Worm (Caenorhabditis elegans): ENCODE results near the gene Y45F3A.9.

Y45F3A.9 gene

ce11 chrIII:10632590-10633402 is 37.8 kb upstream of the Y45F3A.9 start, which contains the start of gene Y39A1A.10:
Gene Y39A1A.10 (plus strand): TSS chrIII:10632728.
- TF ChIP-seq Y53G8AR.9 (GFP tag; conservative IDR thresholded peaks at IDR 0.05) (no peak), tbx-9 (tag; optimal IDR thresholded peaks at IDR 0.05; ENCODE audit: borderline replicate concordance) (no peak), attf-5 (GFP tag; optimal IDR thresholded peaks at IDR 0.05) (no peak), gei-17 (GFP tag; optimal IDR thresholded peaks at IDR 0.05) (no peak), pha-4 (tag; optimal IDR thresholded peaks at IDR 0.05) (no peak), ets-4 (GFP tag; optimal IDR thresholded peaks at IDR 0.05) (no peak), F57A8.1 (GFP tag; optimal IDR thresholded peaks at IDR 0.05) (no peak), nfyb-1 (GFP tag; IDR thresholded peaks at IDR 0.05) (0 out of 2 replicates have a peak, but pooled peaks have one; percentile 54), lsy-27 (tag; optimal IDR thresholded peaks at IDR 0.05; ENCODE audit: borderline replicate concordance, insufficient read depth) (no peak), madf-8 (GFP tag; conservative IDR thresholded peaks at IDR 0.05) (no peak), egl-18 (GFP tag; IDR thresholded peaks at IDR 0.05) (no peak), ceh-91 (GFP tag; IDR thresholded peaks at IDR 0.05) (no peak), B0019.2 (GFP tag; conservative IDR thresholded peaks at IDR 0.05) (no peak), F23B12.7 (tag; optimal IDR thresholded peaks at IDR 0.05; ENCODE audit: insufficient read depth) (no peak), rcor-1 (GFP tag; IDR thresholded peaks at IDR 0.05) (no peak), rec-8 (tag; optimal IDR thresholded peaks at IDR 0.05) (no peak), ceh-40 (GFP tag; IDR thresholded peaks at IDR 0.05) (no peak), B0261.1 (tag; optimal IDR thresholded peaks at IDR 0.05) (no peak), let-607 (tag; optimal IDR thresholded peaks at IDR 0.05) (no peak), hlh-26 (GFP tag; conservative IDR thresholded peaks at IDR 0.05) (no peak), nhr-80 (tag; optimal IDR thresholded peaks at IDR 0.05) (no peak), nhr-179 (tag; optimal IDR thresholded peaks at IDR 0.05) (no peak), rpc-1 (optimal IDR thresholded peaks at IDR 0.05) (no peak), rpc-1 (tag; optimal IDR thresholded peaks at IDR 0.05) (no peak), madf-6 (GFP tag; IDR thresholded peaks at IDR 0.05) (no peak), ceh-58 (GFP tag; IDR thresholded peaks at IDR 0.05) (0 out of 2 replicates have a peak, but pooled peaks have one; percentile 74), somi-1 (GFP tag; optimal IDR thresholded peaks at IDR 0.05) (no peak), Y79H2A.3 (GFP tag; conservative IDR thresholded peaks at IDR 0.05) (no peak), cebp-1 (GFP tag; IDR thresholded peaks at IDR 0.05) (no peak), cebp-1 (tag; optimal IDR thresholded peaks at IDR 0.05) (peak; percentile 4), nhr-90 (tag; optimal IDR thresholded peaks at IDR 0.05) (no peak), zfh-2 (GFP tag; conservative IDR thresholded peaks at IDR 0.05) (peak; percentile 84), akir-1 (GFP tag; optimal IDR thresholded peaks at IDR 0.05) (no peak), lin-26 (GFP tag; IDR thresholded peaks at IDR 0.05) (0 out of 2 replicates have a peak, but pooled peaks have one; percentile 11), hsf-1 (GFP tag; IDR thresholded peaks at IDR 0.05) (no peak), aptf-2 (GFP tag; conservative IDR thresholded peaks at IDR 0.05) (no peak), sdz-38 (tag; optimal IDR thresholded peaks at IDR 0.05) (no peak), bed-2 (GFP tag; IDR thresholded peaks at IDR 0.05) (no peak), hmg-20 (GFP tag; IDR thresholded peaks at IDR 0.05) (no peak), egrh-3 (GFP tag; IDR thresholded peaks at IDR 0.05) (peak; percentile 95)

All from whole organism, young adult.